Fruit fly (Drosophila melanogaster) whole organism, prepupa: ENCODE results near the gene Cp38.
A peak's percentile ranks its signal among the peaks of the same experiment; 100 is the strongest.

Experiments
- CG11902 ChIP-seq: fragments of 200-800 bp; sonication (Bioruptor generic); optimal IDR thresholded peaks from 3 replicates; lab custom pipeline; 2016; ENCODE audit warnings: missing biosample characterization, missing genetic modification characterization
- CG16779 ChIP-seq: fragments of 200-800 bp; sonication (Bioruptor generic); optimal IDR thresholded peaks from 3 replicates; lab custom pipeline; 2017; ENCODE audit warnings: missing biosample characterization, mild to moderate bottlenecking, missing genetic modification characterization
- Lpt ChIP-seq: fragments of 200-800 bp; sonication (Bioruptor generic); optimal IDR thresholded peaks from 3 replicates; lab custom pipeline; 2016; ENCODE audit warnings: missing biosample characterization, missing genetic modification characterization
- eg ChIP-seq: fragments of 200-800 bp; sonication (Bioruptor generic); IDR thresholded peaks from 3 replicates; pipeline ENCODE4 v1.3.6; 2022; ENCODE audit warnings: missing biosample characterization, missing genetic modification characterization
- salr ChIP-seq, 2 experiments: fragments of 200-800 bp; sonication (Bioruptor generic); optimal IDR thresholded peaks; 3 replicates each; lab custom pipeline; 2016 to 2018; ENCODE audit warnings: missing biosample characterization in 2 of 2, missing genetic modification characterization in 2 of 2, mild to moderate bottlenecking in 1 of 2
- spab ChIP-seq: fragments of 200-800 bp; sonication (Bioruptor generic); optimal IDR thresholded peaks from 2 replicates; lab custom pipeline; 2017; ENCODE audit warnings: missing biosample characterization, mild to moderate bottlenecking, missing genetic modification characterization, missing genetic modification reagents

dm6 chrX:8518025-8518661, 36.5 kb downstream of the Cp38 start:
- no peak for TF ChIP-seq CG16779 (tag; lab: Kevin White, UChicago)
- no peak for TF ChIP-seq salr (GFP tag; optimal IDR thresholded peaks at IDR 0.05; lab: Kevin White, UChicago)
- no peak for TF ChIP-seq CG11902 (GFP tag; lab: Kevin White, UChicago)
- no peak for TF ChIP-seq Lpt
- peak; percentile 45; the same call in 1 of the 3 replicates for TF ChIP-seq eg
- peak; percentile 27 for TF ChIP-seq spab (GFP tag; lab: Kevin White, UChicago)
